Worm (Caenorhabditis elegans) whole organism, young adult: ENCODE measurements around the gene Y54G11A.2.

Source experiments
- B0019.2 ChIP-seq: fragments of 200-800 bp; sonication (Bioruptor generic); conservative IDR thresholded peaks from 2 replicates; pipeline ENCODE4 v1.3.6; 2022; ENCODE audit warnings: missing genetic modification reagents, missing genetic modification characterization, missing compliant biosample characterization
- B0336.3 ChIP-seq: fragments of 200-800 bp; sonication (Bioruptor generic); IDR thresholded peaks from 2 replicates; pipeline ENCODE4 v1.3.6; 2022; ENCODE audit warnings: missing genetic modification characterization, missing compliant biosample characterization
- C17E4.6 ChIP-seq: fragments of 200-800 bp; sonication (Bioruptor generic); IDR thresholded peaks from 2 replicates; pipeline ENCODE4 v1.3.6; 2022; ENCODE audit warnings: missing genetic modification reagents, missing genetic modification characterization, missing compliant biosample characterization
- K12H6.12 ChIP-seq: fragments of 200-800 bp; sonication (Bioruptor generic); optimal IDR thresholded peaks from 2 replicates; lab custom pipeline; 2018; ENCODE audit warnings: mild to moderate bottlenecking, missing genetic modification characterization, missing compliant biosample characterization
- T07F8.4 ChIP-seq: sonication (generic microtip); optimal IDR thresholded peaks from 2 replicates; lab custom pipeline; 2016; ENCODE audit warnings: mild to moderate bottlenecking, missing genetic modification characterization, moderate library complexity, missing compliant biosample characterization
- T26A5.8 ChIP-seq: sonication (generic microtip); optimal IDR thresholded peaks from 2 replicates; lab custom pipeline; 2016; ENCODE audit warnings: missing genetic modification characterization, missing compliant biosample characterization
- Y53G8AR.9 ChIP-seq: fragments of 200-800 bp; sonication (Bioruptor generic); conservative IDR thresholded peaks from 2 replicates; pipeline ENCODE4 v1.3.6; 2022; ENCODE audit warnings: missing genetic modification reagents, missing genetic modification characterization, missing compliant biosample characterization
- Y56A3A.18 ChIP-seq: fragments of 200-800 bp; sonication (Bioruptor generic); IDR thresholded peaks from 2 replicates; pipeline ENCODE4 v1.3.6; 2022; ENCODE audit warnings: missing genetic modification reagents, missing genetic modification characterization, missing compliant biosample characterization
- Y95B8A.8 ChIP-seq: fragments of 200-800 bp; sonication (Bioruptor generic); IDR thresholded peaks from 2 replicates; pipeline ENCODE4 v1.3.6; 2022; ENCODE audit warnings: missing genetic modification reagents, missing genetic modification characterization, missing compliant biosample characterization
- ama-1 ChIP-seq, 3 experiments: fragments of 150-350 bp in 1 of 3; sonication (generic microtip) in 2 of 3; optimal IDR thresholded peaks; 2 replicates each; lab custom pipeline; 2014 to 2018; ENCODE audit warnings: missing biosample characterization in 2 of 3, missing genetic modification characterization in 2 of 3, missing genetic modification reagents in 2 of 3
- aptf-2 ChIP-seq: fragments of 200-800 bp; sonication (Bioruptor generic); conservative IDR thresholded peaks from 2 replicates; pipeline ENCODE4 v1.3.6; 2022; ENCODE audit warnings: missing genetic modification reagents, missing genetic modification characterization, missing compliant biosample characterization
- attf-6 ChIP-seq: fragments of 200-800 bp; sonication (Bioruptor generic); IDR thresholded peaks from 2 replicates; pipeline ENCODE4 v1.3.6; 2022; ENCODE audit warnings: missing genetic modification reagents, missing genetic modification characterization, missing compliant biosample characterization
- bed-1 ChIP-seq: fragments of 200-800 bp; sonication (Bioruptor generic); IDR thresholded peaks from 2 replicates; pipeline ENCODE4 v1.3.6; 2022; ENCODE audit warnings: missing genetic modification reagents, missing genetic modification characterization, missing compliant biosample characterization
- bed-2 ChIP-seq: fragments of 200-800 bp; sonication (Bioruptor generic); IDR thresholded peaks from 2 replicates; pipeline ENCODE4 v1.3.6; 2022; ENCODE audit warnings: missing genetic modification reagents, missing genetic modification characterization, missing compliant biosample characterization
- ccch-3 ChIP-seq: fragments of 200-800 bp; sonication (Bioruptor generic); optimal IDR thresholded peaks from 2 replicates; lab custom pipeline; 2018; ENCODE audit warnings: mild to moderate bottlenecking, missing genetic modification characterization, missing compliant biosample characterization
- ceh-79 ChIP-seq: sonication (generic microtip); optimal IDR thresholded peaks from 2 replicates; lab custom pipeline; 2017; ENCODE audit warnings: mild to moderate bottlenecking, missing genetic modification characterization, missing compliant biosample characterization
- ceh-91 ChIP-seq: fragments of 200-800 bp; sonication (Bioruptor generic); IDR thresholded peaks from 2 replicates; pipeline ENCODE4 v1.3.6; 2022; ENCODE audit warnings: missing genetic modification reagents, missing genetic modification characterization, missing compliant biosample characterization
- chd-7 ChIP-seq: sonication (generic microtip); optimal IDR thresholded peaks from 2 replicates; lab custom pipeline; 2016; ENCODE audit warnings: mild to moderate bottlenecking, missing genetic modification characterization, moderate library complexity, missing compliant biosample characterization
- die-1 ChIP-seq: sonication (generic microtip); optimal IDR thresholded peaks from 2 replicates; lab custom pipeline; 2016; ENCODE audit warnings: missing genotype, mild to moderate bottlenecking, missing genetic modification characterization, missing compliant biosample characterization
- dox-1 ChIP-seq: fragments of 200-800 bp; sonication (Bioruptor generic); IDR thresholded peaks from 2 replicates; pipeline ENCODE4 v1.3.6; 2022; ENCODE audit warnings: missing genetic modification reagents, missing genetic modification characterization, missing compliant biosample characterization
- dpl-1 ChIP-seq: fragments of 150-350 bp; optimal IDR thresholded peaks from 2 replicates; lab custom pipeline; 2014; ENCODE audit warnings: missing biosample characterization, missing genetic modification reagents, missing genetic modification characterization
- ekl-4 ChIP-seq: fragments of 200-800 bp; sonication (Bioruptor generic); IDR thresholded peaks from 2 replicates; pipeline ENCODE4 v1.3.6; 2022; ENCODE audit warnings: missing genetic modification reagents, missing genetic modification characterization, missing compliant biosample characterization
- fkh-3 ChIP-seq: sonication (generic microtip); optimal IDR thresholded peaks from 2 replicates; lab custom pipeline; 2016; ENCODE audit warnings: mild to moderate bottlenecking, missing genetic modification characterization, missing compliant biosample characterization
- hrde-1 ChIP-seq: sonication (generic microtip); optimal IDR thresholded peaks from 2 replicates; lab custom pipeline; 2016; ENCODE audit warnings: missing genetic modification characterization, mild to moderate bottlenecking, missing compliant biosample characterization, moderate library complexity, missing genotype, missing genetic modification reagents, borderline replicate concordance
- hsf-1 ChIP-seq: fragments of 200-800 bp; sonication (Bioruptor generic); IDR thresholded peaks from 2 replicates; pipeline ENCODE4 v1.3.6; 2022; ENCODE audit warnings: missing genetic modification reagents, missing genetic modification characterization, missing compliant biosample characterization
- lag-1 ChIP-seq: fragments of 200-800 bp; sonication (Bioruptor generic); IDR thresholded peaks from 2 replicates; pipeline ENCODE4 v1.3.6; 2022; ENCODE audit warnings: missing genetic modification reagents, missing genetic modification characterization, missing compliant biosample characterization
- lin-40 ChIP-seq: sonication (generic microtip); optimal IDR thresholded peaks from 2 replicates; lab custom pipeline; 2016; ENCODE audit warnings: missing genetic modification characterization, mild to moderate bottlenecking, missing compliant biosample characterization, missing genotype, missing genetic modification reagents
- lin-54 ChIP-seq: fragments of 200-800 bp; sonication (Bioruptor generic); optimal IDR thresholded peaks from 2 replicates; lab custom pipeline; 2018; ENCODE audit warnings: mild to moderate bottlenecking, missing genetic modification characterization, missing compliant biosample characterization
- lsl-1 ChIP-seq: fragments of 200-800 bp; sonication (Bioruptor generic); optimal IDR thresholded peaks from 2 replicates; lab custom pipeline; 2018; ENCODE audit warnings: mild to moderate bottlenecking, missing genetic modification characterization, moderate library complexity, missing compliant biosample characterization
- mes-4 ChIP-seq: sonication (generic microtip); optimal IDR thresholded peaks from 2 replicates; lab custom pipeline; 2016; ENCODE audit warnings: missing genotype, missing genetic modification characterization, missing compliant biosample characterization
- mxl-1 ChIP-seq: sonication (generic microtip); optimal IDR thresholded peaks from 2 replicates; lab custom pipeline; 2016; ENCODE audit warnings: missing genetic modification characterization, missing compliant biosample characterization
- nhr-179 ChIP-seq: sonication (generic microtip); optimal IDR thresholded peaks from 2 replicates; lab custom pipeline; 2016; ENCODE audit warnings: mild to moderate bottlenecking, missing genetic modification characterization, missing compliant biosample characterization
- pbrm-1 ChIP-seq: fragments of 200-800 bp; sonication (Bioruptor generic); IDR thresholded peaks from 2 replicates; pipeline ENCODE4 v1.3.6; 2022; ENCODE audit warnings: missing genetic modification reagents, missing genetic modification characterization, missing compliant biosample characterization
- rcor-1 ChIP-seq: fragments of 200-800 bp; sonication (Bioruptor generic); IDR thresholded peaks from 2 replicates; pipeline ENCODE4 v1.3.6; 2022; ENCODE audit warnings: missing genetic modification reagents, missing genetic modification characterization, missing compliant biosample characterization
- rpc-1 ChIP-seq, 2 experiments: fragments of 150-350 bp in 1 of 2; sonication (generic microtip) in 1 of 2; optimal IDR thresholded peaks; 2 replicates each; lab custom pipeline; 2014 to 2018; ENCODE audit warnings: missing biosample characterization in 1 of 2, missing genetic modification characterization in 1 of 2, missing genetic modification reagents in 1 of 2, missing genotype in 1 of 2
- sdz-38 ChIP-seq: sonication (generic microtip); optimal IDR thresholded peaks from 2 replicates; lab custom pipeline; 2016; ENCODE audit warnings: missing genotype, missing genetic modification characterization, missing compliant biosample characterization
- snpc-1.1 ChIP-seq: sonication (generic microtip); optimal IDR thresholded peaks from 2 replicates; lab custom pipeline; 2017; ENCODE audit warnings: missing genetic modification characterization, mild to moderate bottlenecking, missing compliant biosample characterization, antibody characterized with exemption, moderate library complexity, missing genotype, missing genetic modification reagents; ENCODE audit not compliant: insufficient read depth
- snpc-3.4 ChIP-seq: sonication (generic microtip); optimal IDR thresholded peaks from 2 replicates; lab custom pipeline; 2017; ENCODE audit warnings: missing genetic modification characterization, mild to moderate bottlenecking, missing compliant biosample characterization, antibody characterized with exemption, moderate library complexity, missing genotype, missing genetic modification reagents
- snpc-4 ChIP-seq, 5 experiments: fragments of 150-350 bp in 1 of 5; sonication (generic microtip) in 4 of 5; optimal IDR thresholded peaks; 2 replicates each; lab custom pipeline; 2014 to 2018; ENCODE audit warnings: missing genetic modification characterization in 5 of 5, missing biosample characterization in 3 of 5, antibody characterized with exemption in 2 of 5, mild to moderate bottlenecking in 2 of 5, missing compliant biosample characterization in 2 of 5, missing genotype in 2 of 5, moderate library complexity in 2 of 5, missing genetic modification reagents in 1 of 5
- somi-1 ChIP-seq: fragments of 200-800 bp; sonication (Bioruptor generic); optimal IDR thresholded peaks from 2 replicates; lab custom pipeline; 2018; ENCODE audit warnings: mild to moderate bottlenecking, missing genetic modification characterization, missing compliant biosample characterization
- tlf-1 ChIP-seq: fragments of 200-800 bp; sonication (Bioruptor generic); optimal IDR thresholded peaks from 2 replicates; lab custom pipeline; 2018; ENCODE audit warnings: mild to moderate bottlenecking, missing genetic modification characterization, missing compliant biosample characterization
- zfh-2 ChIP-seq: fragments of 200-800 bp; sonication (Bioruptor generic); conservative IDR thresholded peaks from 2 replicates; pipeline ENCODE4 v1.3.6; 2022; ENCODE audit warnings: missing genetic modification reagents, missing genetic modification characterization, missing compliant biosample characterization
- zim-3 ChIP-seq: sonication (generic microtip); optimal IDR thresholded peaks from 2 replicates; lab custom pipeline; 2017; ENCODE audit warnings: mild to moderate bottlenecking, missing genetic modification characterization, moderate library complexity, missing compliant biosample characterization
- ztf-22 ChIP-seq: fragments of 200-800 bp; sonication (Bioruptor generic); optimal IDR thresholded peaks from 2 replicates; lab custom pipeline; 2018; ENCODE audit warnings: mild to moderate bottlenecking, missing genetic modification characterization, moderate library complexity, missing compliant biosample characterization
- ztf-28 ChIP-seq: fragments of 200-800 bp; sonication (Bioruptor generic); IDR thresholded peaks from 2 replicates; pipeline ENCODE4 v1.3.6; 2022; ENCODE audit warnings: missing genetic modification reagents, missing genetic modification characterization, missing compliant biosample characterization
- ztf-3 ChIP-seq: fragments of 200-800 bp; sonication (Bioruptor generic); optimal IDR thresholded peaks from 2 replicates; lab custom pipeline; 2018; ENCODE audit warnings: mild to moderate bottlenecking, missing genetic modification characterization, missing compliant biosample characterization

Gene Y54G11A.2

ce11 chrII:14251400-14251940 lies 687 bp upstream of the Y54G11A.2 start (continued):
- TF ChIP-seq K12H6.12 (tag; lab: Kevin White, UChicago) (peak; percentile 88), hsf-1 (peak; percentile 77), lag-1 (GFP tag; lab: Robert Waterston, UW) (no peak), Y56A3A.18 (GFP tag; lab: Robert Waterston, UW) (peak; percentile 70), die-1 (tag; lab: Kevin White, UChicago) (peak; percentile 67), B0336.3 (GFP tag; lab: Robert Waterston, UW) (peak; percentile 99), lin-54 (GFP tag; lab: Kevin White, UChicago) (peak; percentile 98), nhr-179 (tag; lab: Kevin White, UChicago) (peak; percentile 71), tlf-1 (peak; percentile 96), rpc-1 (optimal IDR thresholded peaks at IDR 0.05; lab: Kevin White, UChicago) (no peak), rpc-1 (tag; optimal IDR thresholded peaks at IDR 0.05; lab: Kevin White, UChicago) (no peak), bed-1 (GFP tag; lab: Robert Waterston, UW) (peak; percentile 7; the same call in 1 of the 2 replicates), rcor-1 (peak; percentile 52), attf-6 (GFP tag; lab: Robert Waterston, UW) (0 out of 2 replicates have a peak, but pooled peaks have one; percentile 58), lsl-1 (peak; percentile 66), chd-7 (tag; lab: Kevin White, UChicago) (peak; percentile 88), T07F8.4 (tag; lab: Kevin White, UChicago) (peak; percentile 43), ztf-22 (peak; percentile 88), B0019.2 (peak; percentile 68), zfh-2 (GFP tag; lab: Robert Waterston, UW) (peak; percentile 98), somi-1 (peak; percentile 90), pbrm-1 (GFP tag; lab: Robert Waterston, UW) (peak; percentile 76), snpc-4 (GFP tag; optimal IDR thresholded peaks at IDR 0.05; lab: Kevin White, UChicago) (peak; percentile 7), snpc-4 (tag; optimal IDR thresholded peaks at IDR 0.05; lab: Kevin White, UChicago) (peak in 3 of 4 experiments; percentile 55 to 86 (median 79)), ama-1 (optimal IDR thresholded peaks at IDR 0.05; lab: Kevin White, UChicago) (no peak), ama-1 (GFP tag; optimal IDR thresholded peaks at IDR 0.05; lab: Kevin White, UChicago) (peak; percentile 45), dpl-1 (GFP tag; lab: Kevin White, UChicago) (peak; percentile 92), ccch-3 (no peak), ceh-91 (GFP tag; lab: Robert Waterston, UW) (peak; percentile 73), ekl-4 (GFP tag; lab: Robert Waterston, UW) (peak; percentile 95), aptf-2 (GFP tag; lab: Robert Waterston, UW) (peak; percentile 36; the same call in 1 of the 2 replicates), zim-3 (tag; lab: Kevin White, UChicago) (peak; percentile 88), sdz-38 (no peak), lin-40 (peak; percentile 97), C17E4.6 (peak; percentile 80), Y53G8AR.9 (GFP tag; lab: Robert Waterston, UW) (peak; percentile 93), mes-4 (peak; percentile 44), ceh-79 (tag; lab: Kevin White, UChicago) (peak; percentile 88), snpc-1.1 (no peak), T26A5.8 (tag; lab: Kevin White, UChicago) (peak; percentile 55), dox-1 (GFP tag; lab: Robert Waterston, UW) (peak; percentile 96), fkh-3 (tag; lab: Kevin White, UChicago) (peak; percentile 56), ztf-3 (peak; percentile 91), hrde-1 (tag; lab: Kevin White, UChicago) (peak; percentile 81), Y95B8A.8 (GFP tag; lab: Robert Waterston, UW) (peak; percentile 80), snpc-3.4 (peak; percentile 5), bed-2 (peak; percentile 71), ztf-28 (GFP tag; lab: Robert Waterston, UW) (peak; percentile 47; the same call in 1 of the 2 replicates), mxl-1 (tag; lab: Kevin White, UChicago) (peak; percentile 71)
